Fruit fly (Drosophila melanogaster): ENCODE measurements around the gene CG17292.

The CG17292 gene

dm6 chr2L:8393122-8393521, 22.9 kb downstream of the CG17292 start, which contains the start of gene Acp29AB:
Gene Acp29AB, minus strand, starts transcription at chr2L:8393222.
- no peak for TF ChIP-seq CG7786 (GFP tag; optimal IDR thresholded peaks at IDR 0.05)
- no peak for TF ChIP-seq CG30020 (tag; optimal IDR thresholded peaks at IDR 0.05)
- no peak for TF ChIP-seq Lpt (GFP tag; optimal IDR thresholded peaks at IDR 0.05)
- no peak for TF ChIP-seq CG11456 (GFP tag; IDR thresholded peaks at IDR 0.05)
- TF ChIP-seq shn (GFP tag; optimal IDR thresholded peaks at IDR 0.05) = no peak
- TF ChIP-seq gcm2 (GFP tag; optimal IDR thresholded peaks at IDR 0.05) = no peak
- no peak for TF ChIP-seq CG11247 (GFP tag; IDR thresholded peaks at IDR 0.05)
- TF ChIP-seq org-1 (GFP tag; optimal IDR thresholded peaks at IDR 0.05) = no peak
- TF ChIP-seq odd (GFP tag; optimal IDR thresholded peaks at IDR 0.05) = no peak
- TF ChIP-seq CG9932 (GFP tag; IDR thresholded peaks at IDR 0.05) = no peak
- no peak for TF ChIP-seq amos (GFP tag; IDR thresholded peaks at IDR 0.05; ENCODE audit: partially characterized antibody)
- TF ChIP-seq CG34422 (GFP tag; IDR thresholded peaks at IDR 0.05) = no peak
- no peak for TF ChIP-seq CG6683 (GFP tag; optimal IDR thresholded peaks at IDR 0.05)
- no peak for TF ChIP-seq CG8089 (GFP tag; optimal IDR thresholded peaks at IDR 0.05)
- TF ChIP-seq chif (GFP tag; optimal IDR thresholded peaks at IDR 0.05) = no peak
- no peak for TF ChIP-seq disco-r (GFP tag; optimal IDR thresholded peaks at IDR 0.05)
- no peak for TF ChIP-seq Sox100B (GFP tag; optimal IDR thresholded peaks at IDR 0.05)
- TF ChIP-seq knrl (GFP tag; IDR thresholded peaks at IDR 0.05; ENCODE audit: partially characterized antibody) = no peak

dm6 chr2L:8394180-8394579, 23.9 kb downstream of the CG17292 start, which contains the start of gene lectin-29Ca:
Gene lectin-29Ca, minus strand, starts transcription at chr2L:8394280.
- TF ChIP-seq hth (optimal IDR thresholded peaks at IDR 0.05) (no peak), Sox102F (GFP tag; optimal IDR thresholded peaks at IDR 0.05) (no peak), CG8359 (GFP tag; optimal IDR thresholded peaks at IDR 0.05; ENCODE audit: borderline replicate concordance) (no peak), CG13624 (GFP tag; optimal IDR thresholded peaks at IDR 0.05) (no peak)

dm6 chr2L:8394840-8395239, 24.6 kb downstream of the CG17292 start, which contains the start of gene Peritrophin-15b:
Gene Peritrophin-15b, minus strand, starts transcription at chr2L:8394940.
- TF ChIP-seq tll (GFP tag; optimal IDR thresholded peaks at IDR 0.05) (no peak), gcm2 (GFP tag; optimal IDR thresholded peaks at IDR 0.05) (no peak), CG6765 (GFP tag; optimal IDR thresholded peaks at IDR 0.05) (no peak), fu2 (GFP tag; optimal IDR thresholded peaks at IDR 0.05) (no peak), CG8089 (GFP tag; optimal IDR thresholded peaks at IDR 0.05) (no peak), sima (GFP tag; optimal IDR thresholded peaks at IDR 0.05) (no peak), CG8944 (GFP tag; optimal IDR thresholded peaks at IDR 0.05) (no peak), seq (GFP tag; IDR thresholded peaks at IDR 0.05) (no peak), CG11093 (GFP tag; IDR thresholded peaks at IDR 0.05) (no peak), dysf (GFP tag; IDR thresholded peaks at IDR 0.05) (no peak), Bteb2 (GFP tag; optimal IDR thresholded peaks at IDR 0.05) (no peak)

dm6 chr2L:8395996-8396699, 25.9 kb downstream of the CG17292 start, which contains the start of the genes Peritrophin-15a and CG13385:
Gene Peritrophin-15a, minus strand, starts transcription at chr2L:8396096.
Gene CG13385, plus strand, starts transcription at chr2L:8396649.
- TF ChIP-seq nom (GFP tag; optimal IDR thresholded peaks at IDR 0.05) (no peak), Dp (GFP tag; optimal IDR thresholded peaks at IDR 0.05) (no peak), gsb-n (tag; optimal IDR thresholded peaks at IDR 0.05) (no peak), CG4730 (GFP tag; IDR thresholded peaks at IDR 0.05) (no peak), CG34224 (GFP tag; IDR thresholded peaks at IDR 0.05; ENCODE audit: partially characterized antibody) (no peak), Hr3 (GFP tag; optimal IDR thresholded peaks at IDR 0.05) (no peak), CG17328 (GFP tag; IDR thresholded peaks at IDR 0.05) (no peak), tll (GFP tag; optimal IDR thresholded peaks at IDR 0.05) (no peak), CG8089 (GFP tag; optimal IDR thresholded peaks at IDR 0.05) (no peak), CG17359 (tag; optimal IDR thresholded peaks at IDR 0.05) (no peak), CG1647 (GFP tag; optimal IDR thresholded peaks at IDR 0.05) (no peak), CG16815 (GFP tag; optimal IDR thresholded peaks at IDR 0.05) (no peak), Vsx1 (GFP tag; optimal IDR thresholded peaks at IDR 0.05) (no peak), phol (tag; optimal IDR thresholded peaks at IDR 0.05) (no peak), tio (GFP tag; optimal IDR thresholded peaks at IDR 0.05) (no peak), Lhr (GFP tag; optimal IDR thresholded peaks at IDR 0.05) (no peak), da (GFP tag; optimal IDR thresholded peaks at IDR 0.05) (no peak)
